Worm (Caenorhabditis elegans) whole organism, L4 larva: ENCODE results near the gene coq-3.
"Not testable (repeated sequence)": the region's sequence is repeated elsewhere in the genome, so short reads cannot be mapped to it uniquely, and the experiment has no call there.

Experiments
- F49E8.2 ChIP-seq: sonication (generic microtip); optimal IDR thresholded peaks from 2 replicates; lab custom pipeline; 2016; ENCODE audit warnings: missing compliant biosample characterization, mild to moderate bottlenecking, missing genetic modification characterization, borderline replicate concordance
- R02D3.7 ChIP-seq: fragments of 150-350 bp; sonication (generic microtip); optimal IDR thresholded peaks from 3 replicates; lab custom pipeline; 2014; ENCODE audit warnings: missing biosample characterization, missing genetic modification characterization
- Y48G9A.11 ChIP-seq: fragments of 200-800 bp; sonication (Bioruptor generic); IDR thresholded peaks from 2 replicates; pipeline ENCODE4 v1.3.6; 2022; ENCODE audit warnings: missing genetic modification reagents, missing genetic modification characterization, missing compliant biosample characterization
- Y5F2A.4 ChIP-seq: fragments of 200-800 bp; sonication (Bioruptor generic); optimal IDR thresholded peaks from 2 replicates; lab custom pipeline; 2018; ENCODE audit warnings: mild to moderate bottlenecking, missing genetic modification characterization, missing compliant biosample characterization
- Y75B8A.6 ChIP-seq: fragments of 200-800 bp; sonication (Bioruptor generic); IDR thresholded peaks from 2 replicates; pipeline ENCODE4 v1.3.6; 2022; ENCODE audit warnings: missing genetic modification reagents, missing genetic modification characterization, missing compliant biosample characterization
- ZK546.5 ChIP-seq, 2 experiments: sonication (generic microtip); optimal IDR thresholded peaks; 2 replicates each; lab custom pipeline; 2017; ENCODE audit warnings: missing biosample characterization in 2 of 2, missing genetic modification characterization in 2 of 2
- cey-2 ChIP-seq: sonication (generic microtip); optimal IDR thresholded peaks from 3 replicates; lab custom pipeline; 2017; ENCODE audit warnings: missing genetic modification characterization, mild to moderate bottlenecking, missing compliant biosample characterization, antibody characterized with exemption, borderline replicate concordance; ENCODE audit not compliant: insufficient read depth
- fos-1 ChIP-seq: fragments of 150-350 bp; optimal IDR thresholded peaks from 2 replicates; lab custom pipeline; 2014; ENCODE audit warnings: missing biosample characterization, missing genetic modification characterization
- gei-8 ChIP-seq: fragments of 200-800 bp; sonication (Bioruptor generic); optimal IDR thresholded peaks from 2 replicates; lab custom pipeline; 2018; ENCODE audit warnings: mild to moderate bottlenecking, missing genetic modification characterization, missing compliant biosample characterization
- hlh-11 ChIP-seq: fragments of 200-800 bp; sonication (Bioruptor generic); optimal IDR thresholded peaks from 2 replicates; lab custom pipeline; 2018; ENCODE audit warnings: mild to moderate bottlenecking, missing genetic modification characterization, missing compliant biosample characterization
- lin-38 ChIP-seq: fragments of 200-800 bp; sonication (Bioruptor generic); IDR thresholded peaks from 2 replicates; pipeline ENCODE4 v1.3.6; 2022; ENCODE audit warnings: missing genetic modification reagents, missing genetic modification characterization, missing compliant biosample characterization
- lin-39 ChIP-seq: fragments of 150-350 bp; optimal IDR thresholded peaks from 2 replicates; lab custom pipeline; 2014; ENCODE audit warnings: missing biosample characterization, missing genetic modification reagents, missing genetic modification characterization
- mdl-1 ChIP-seq, 2 experiments: fragments of 150-350 bp in 1 of 2; sonication (generic microtip) in 1 of 2; optimal IDR thresholded peaks; 2 replicates each; lab custom pipeline; 2014 to 2017; ENCODE audit warnings: missing biosample characterization in 2 of 2, missing genetic modification characterization in 2 of 2
- mes-2 ChIP-seq: sonication (generic microtip); optimal IDR thresholded peaks from 2 replicates; lab custom pipeline; 2016; ENCODE audit warnings: missing genotype, mild to moderate bottlenecking, missing genetic modification characterization, missing compliant biosample characterization; ENCODE audit not compliant: poor library complexity, severe bottlenecking
- mxl-2 ChIP-seq: fragments of 200-800 bp; sonication (Bioruptor generic); conservative IDR thresholded peaks from 2 replicates; pipeline ENCODE4 v1.3.6; 2022; ENCODE audit warnings: missing genetic modification reagents, missing genetic modification characterization, missing compliant biosample characterization
- nhr-10 ChIP-seq: fragments of 150-350 bp; optimal IDR thresholded peaks from 2 replicates; lab custom pipeline; 2014; ENCODE audit warnings: missing biosample characterization, missing genetic modification characterization
- nhr-237 ChIP-seq: sonication (generic microtip); optimal IDR thresholded peaks from 2 replicates; lab custom pipeline; 2017; ENCODE audit warnings: missing biosample characterization, missing genetic modification characterization
- nhr-41 ChIP-seq: fragments of 200-800 bp; sonication (Bioruptor generic); IDR thresholded peaks from 2 replicates; pipeline ENCODE4 v1.3.6; 2022; ENCODE audit warnings: missing genetic modification reagents, missing genetic modification characterization, missing compliant biosample characterization
- nhr-76 ChIP-seq: fragments of 150-350 bp; optimal IDR thresholded peaks from 2 replicates; lab custom pipeline; 2014; ENCODE audit warnings: missing biosample characterization, missing genetic modification characterization
- set-16 ChIP-seq: fragments of 200-800 bp; sonication (Bioruptor generic); IDR thresholded peaks from 2 replicates; pipeline ENCODE4 v1.3.6; 2022; ENCODE audit warnings: missing genetic modification reagents, missing genetic modification characterization, missing compliant biosample characterization
- snpc-1.2 ChIP-seq: fragments of 200-800 bp; sonication (Bioruptor generic); IDR thresholded peaks from 2 replicates; pipeline ENCODE4 v1.3.6; 2022; ENCODE audit warnings: missing genetic modification reagents, missing genetic modification characterization, missing compliant biosample characterization
- spr-3 ChIP-seq: fragments of 200-800 bp; sonication (Bioruptor generic); optimal IDR thresholded peaks from 2 replicates; lab custom pipeline; 2018; ENCODE audit warnings: mild to moderate bottlenecking, missing genetic modification characterization, missing compliant biosample characterization
- unc-62 ChIP-seq, 3 experiments: fragments of 150-350 bp in 1 of 3; sonication (generic microtip); optimal IDR thresholded peaks in 2 of 3; peaks in 1 of 3; 1 replicate in 1 of 3; 2 replicates in 2 of 3; lab custom pipeline; 2014 to 2017; ENCODE audit warnings: missing biosample characterization in 3 of 3, missing genetic modification characterization in 3 of 3, missing genetic modification reagents in 3 of 3, missing genotype in 1 of 3
- zfp-3 ChIP-seq: fragments of 200-800 bp; sonication (Bioruptor generic); conservative IDR thresholded peaks from 2 replicates; pipeline ENCODE4 v1.3.6; 2022; ENCODE audit warnings: missing genetic modification reagents, missing genetic modification characterization, missing compliant biosample characterization
- ztf-7 ChIP-seq: fragments of 150-350 bp; optimal IDR thresholded peaks from 2 replicates; lab custom pipeline; 2014; ENCODE audit warnings: missing biosample characterization, missing genetic modification characterization

coq-3 gene

DNA sequence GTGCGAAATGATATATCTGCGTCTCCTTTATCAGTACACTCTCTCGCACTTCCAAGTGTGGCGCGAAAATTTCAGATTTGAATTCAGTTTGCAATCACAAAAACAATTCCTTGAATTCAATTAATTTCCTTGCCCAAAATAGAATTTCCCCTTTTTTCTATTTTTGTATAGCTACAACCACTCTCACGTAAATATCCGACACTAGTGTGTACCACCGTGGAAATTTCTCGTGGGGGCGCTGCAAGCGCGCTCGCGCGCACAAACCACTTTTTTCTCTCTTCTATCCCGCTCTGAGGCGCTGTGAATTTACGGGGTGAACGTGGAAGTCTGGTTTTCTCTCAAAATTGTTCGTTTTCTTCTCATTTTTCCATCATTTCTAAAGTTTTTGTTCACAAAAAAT lies 14.6 kb downstream of the coq-3 start, which contains the start of gene Y57G11C.8:
TSS of gene Y57G11C.8 (plus strand) at position 301 of the 400 bp plus-strand sequence.
- TF ChIP-seq gei-8: no peak
- no peak for TF ChIP-seq nhr-237 (tag; lab: Kevin White, UChicago)
- TF ChIP-seq spr-3 (GFP tag; lab: Kevin White, UChicago): no peak
- no peak for TF ChIP-seq hlh-11
- no peak for TF ChIP-seq lin-39 (tag; lab: Kevin White, UChicago)
- TF ChIP-seq Y5F2A.4 (GFP tag; lab: Kevin White, UChicago): no peak
- TF ChIP-seq mes-2 (tag; lab: Kevin White, UChicago): no peak
- TF ChIP-seq unc-62 (GFP tag; optimal IDR thresholded peaks at IDR 0.05 in 1 of 2; lab: Kevin White, UChicago): no peak
- no peak for TF ChIP-seq unc-62 (tag; optimal IDR thresholded peaks at IDR 0.05; lab: Kevin White, UChicago)
- TF ChIP-seq nhr-10: no peak
- no peak for TF ChIP-seq zfp-3 (GFP tag; lab: Robert Waterston, UW)
- TF ChIP-seq mdl-1 (tag; optimal IDR thresholded peaks at IDR 0.05; lab: Kevin White, UChicago): no peak
- TF ChIP-seq nhr-41 (GFP tag; lab: Robert Waterston, UW): no peak
- no peak for TF ChIP-seq ZK546.5 (tag; optimal IDR thresholded peaks at IDR 0.05; lab: Kevin White, UChicago)
- TF ChIP-seq snpc-1.2 (GFP tag; lab: Robert Waterston, UW): no peak
- no peak for TF ChIP-seq lin-38
- no peak for TF ChIP-seq nhr-76 (tag; lab: Kevin White, UChicago)
- TF ChIP-seq R02D3.7 (tag; lab: Kevin White, UChicago): no peak
- TF ChIP-seq, all 104 proteins: peak for 0

DNA sequence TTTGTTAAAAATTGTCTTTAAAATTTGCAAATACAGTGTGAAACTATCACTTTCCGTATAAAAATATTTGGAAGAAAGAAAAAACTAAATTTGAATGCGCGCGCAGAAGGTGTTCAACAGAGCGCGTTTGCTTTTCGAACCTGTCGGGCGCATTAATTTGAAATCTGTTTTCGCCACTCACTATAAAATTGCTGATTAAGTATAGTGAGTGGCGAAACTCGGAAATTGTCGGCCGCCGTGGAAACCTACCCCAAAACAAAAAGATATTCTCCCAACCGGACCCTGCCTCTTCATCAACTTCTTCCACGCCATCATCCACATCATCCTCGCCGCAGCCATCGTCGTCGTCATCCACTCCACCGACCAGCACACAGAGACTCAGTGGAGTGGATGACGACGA lies 15.6 kb downstream of the coq-3 start:
- peak; percentile 66 for TF ChIP-seq F49E8.2 (tag; lab: Kevin White, UChicago)
- TF ChIP-seq, all 104 proteins: peak for 1; not testable (repeated sequence) for 103

DNA sequence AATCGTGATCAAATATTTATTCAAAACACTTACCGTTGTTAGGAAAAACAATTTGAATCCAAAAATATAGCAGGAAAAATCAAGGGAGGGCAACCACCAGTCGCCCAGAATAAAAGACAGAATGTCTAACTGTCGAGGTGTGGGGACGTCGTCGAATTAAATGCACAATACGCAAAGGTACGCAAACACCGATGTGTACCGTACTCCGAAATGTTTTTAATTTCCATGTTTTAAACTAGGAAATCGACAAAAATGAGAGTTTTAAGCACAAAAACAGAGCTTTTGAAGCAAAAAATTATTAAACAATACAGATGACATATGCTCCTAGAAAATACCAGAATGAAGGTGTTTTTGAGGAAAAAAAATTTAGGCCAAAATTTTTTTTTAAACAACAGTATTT lies 21.7 kb downstream of the coq-3 start, which contains the start of gene Y57G11C.51:
TSS of gene Y57G11C.51 (minus strand) at position 101 of the 400 bp plus-strand sequence.
- TF ChIP-seq ztf-7 (tag; lab: Kevin White, UChicago); Y75B8A.6 (GFP tag; lab: Robert Waterston, UW); fos-1 (tag; lab: Kevin White, UChicago): not testable (repeated sequence)

DNA sequence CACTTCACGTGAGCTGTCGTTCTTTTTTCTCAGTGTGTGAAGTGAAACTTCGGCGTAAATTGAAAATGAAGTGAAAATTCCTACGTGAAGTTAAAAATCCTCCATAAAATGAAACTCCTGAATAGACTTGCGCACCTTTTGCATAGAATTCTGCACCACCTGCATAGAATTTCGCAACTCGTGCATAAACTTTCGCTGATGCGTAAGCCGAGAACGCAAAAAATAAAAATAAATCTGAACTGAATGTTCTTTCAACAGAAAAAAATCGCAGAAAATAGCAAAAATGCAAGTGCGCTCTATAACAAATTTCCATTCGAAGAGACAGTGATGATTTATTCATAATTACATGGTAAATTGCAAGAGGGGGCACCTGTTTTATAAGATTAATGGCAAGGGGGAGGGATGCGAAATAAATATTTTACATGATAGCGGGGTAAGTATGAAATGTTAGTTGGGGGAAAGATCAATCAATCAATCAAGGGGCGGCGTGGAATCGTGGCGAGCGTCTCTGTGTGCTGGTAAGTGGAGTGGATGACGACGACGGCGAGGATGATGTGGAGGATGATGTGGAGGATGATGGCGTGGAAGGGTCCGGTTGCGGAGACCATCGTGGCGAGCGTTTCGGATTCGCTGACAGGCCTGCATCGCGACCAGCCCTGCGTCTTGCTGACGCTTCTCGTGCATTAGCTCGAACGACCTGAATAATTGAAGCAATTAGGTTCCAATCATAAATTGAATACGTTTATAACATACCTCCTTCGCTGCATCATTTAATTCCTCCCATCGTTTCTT lies 22.6 kb downstream of the coq-3 start, which contains the start of gene Y57G11C.36:
TSS of gene Y57G11C.36 (minus strand) at position 502 of the 792 bp plus-strand sequence.
- TF ChIP-seq set-16 (GFP tag; lab: Robert Waterston, UW): peak; percentile 79
- TF ChIP-seq mxl-2: no peak
- TF ChIP-seq cey-2 (tag; lab: Kevin White, UChicago): no peak
- no peak for TF ChIP-seq lin-39 (tag; lab: Kevin White, UChicago)
- 0 out of 2 replicates have a peak, but pooled peaks have one; percentile 26 for TF ChIP-seq snpc-1.2 (GFP tag; lab: Robert Waterston, UW)

DNA sequence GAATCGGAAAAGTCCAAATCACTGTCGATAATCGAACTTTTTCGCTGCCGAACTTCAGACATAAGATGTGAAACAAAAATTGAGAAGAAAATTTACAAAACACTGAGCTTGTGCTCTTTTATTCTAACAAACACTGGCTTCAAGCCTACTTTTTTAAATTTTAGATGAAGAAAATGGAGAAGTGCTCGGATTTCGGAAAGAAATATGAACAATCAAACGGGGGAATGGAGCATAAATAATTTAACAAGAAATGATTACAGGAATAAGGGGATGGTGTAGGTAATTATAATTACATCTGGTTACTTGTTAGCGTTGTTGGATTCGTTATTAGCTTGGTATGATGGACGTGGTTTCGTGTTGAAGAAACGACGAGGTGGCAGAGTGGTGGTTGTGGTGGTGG lies 24.8 kb downstream of the coq-3 start, which contains the start of gene degl-1:
TSS of gene degl-1 (minus strand) at position 101 of the 400 bp plus-strand sequence.
- no peak for TF ChIP-seq Y48G9A.11 (GFP tag; lab: Robert Waterston, UW)

DNA sequence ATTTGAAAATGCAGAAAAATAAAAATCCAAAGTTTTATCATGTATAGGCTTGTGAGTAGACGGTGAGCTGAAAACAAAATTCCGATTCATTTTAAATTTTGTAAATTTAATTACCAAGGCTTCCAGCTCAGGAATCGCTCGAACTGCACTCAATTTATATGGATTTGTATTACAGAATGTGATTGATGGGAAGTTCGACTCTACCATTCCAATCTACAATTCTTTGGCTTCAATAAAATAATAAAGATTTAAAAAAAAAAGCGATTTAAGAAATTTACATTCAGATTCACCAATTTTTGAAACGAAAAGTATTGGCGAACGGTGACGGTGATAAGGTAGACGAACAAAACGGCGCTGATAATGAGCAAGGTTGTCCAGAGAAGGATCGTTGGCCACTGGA lies 25.5 kb downstream of the coq-3 start:
- peak; percentile 33; the same call in 1 of the 2 replicates for TF ChIP-seq lin-38
- TF ChIP-seq nhr-237 (tag; lab: Kevin White, UChicago): no peak
- TF ChIP-seq, all 104 proteins: peak for 1
